Worm (Caenorhabditis elegans) whole organism, L1 larva: Measurements from ENCODE around the gene ttr-29.

Experiments
- C34B4.2 ChIP-seq: sonication (generic microtip); optimal IDR thresholded peaks from 2 replicates; lab custom pipeline; 2017; ENCODE audit warnings: mild to moderate bottlenecking, missing genetic modification characterization, missing compliant biosample characterization
- Y116A8C.19 ChIP-seq: sonication (generic microtip); optimal IDR thresholded peaks from 2 replicates; lab custom pipeline; 2016; ENCODE audit warnings: missing compliant biosample characterization, missing genetic modification characterization, borderline replicate concordance
- aha-1 ChIP-seq: fragments of 150-350 bp; optimal IDR thresholded peaks from 2 replicates; lab custom pipeline; 2014; ENCODE audit warnings: missing biosample characterization, missing genetic modification characterization
- alr-1 ChIP-seq: fragments of 200-800 bp; sonication (Bioruptor generic); optimal IDR thresholded peaks from 2 replicates; lab custom pipeline; 2018; ENCODE audit warnings: borderline replicate concordance, mild to moderate bottlenecking, missing genetic modification characterization, missing compliant biosample characterization
- aly-2 ChIP-seq: fragments of 150-350 bp; optimal IDR thresholded peaks from 2 replicates; lab custom pipeline; 2014; ENCODE audit warnings: missing biosample characterization, missing genetic modification characterization
- ama-1 ChIP-seq: fragments of 150-350 bp; optimal IDR thresholded peaks from 2 replicates; lab custom pipeline; 2014
- ceh-63 ChIP-seq: fragments of 200-800 bp; sonication (Bioruptor generic); optimal IDR thresholded peaks from 2 replicates; lab custom pipeline; 2018; ENCODE audit warnings: mild to moderate bottlenecking, missing genetic modification characterization, missing compliant biosample characterization
- ceh-8 ChIP-seq: fragments of 200-800 bp; sonication (Bioruptor generic); optimal IDR thresholded peaks from 2 replicates; lab custom pipeline; 2018; ENCODE audit warnings: mild to moderate bottlenecking, missing genetic modification characterization, moderate library complexity, missing compliant biosample characterization
- ceh-82 ChIP-seq, 3 experiments: fragments of 150-350 bp in 1 of 3; sonication (generic microtip) in 2 of 3; optimal IDR thresholded peaks; 2 replicates each; lab custom pipeline; 2014 to 2017; ENCODE audit warnings: missing biosample characterization in 3 of 3, missing genetic modification characterization in 3 of 3
- ceh-90 ChIP-seq: sonication (generic microtip); optimal IDR thresholded peaks from 2 replicates; lab custom pipeline; 2016; ENCODE audit warnings: missing genetic modification characterization, missing compliant biosample characterization
- dsc-1 ChIP-seq: sonication (generic microtip); optimal IDR thresholded peaks from 2 replicates; lab custom pipeline; 2016; ENCODE audit warnings: mild to moderate bottlenecking, missing genetic modification characterization, missing compliant biosample characterization
- efl-1 ChIP-seq, 4 experiments: fragments of 150-350 bp; optimal IDR thresholded peaks in 3 of 4; peaks in 1 of 4; 1 replicate in 1 of 4; 2 replicates in 3 of 4; lab custom pipeline; 2014; ENCODE audit warnings: missing biosample characterization in 2 of 4, missing genetic modification characterization in 2 of 4, missing genetic modification reagents in 2 of 4
- elt-3 ChIP-seq, 6 experiments: fragments of 150-350 bp in 1 of 6; sonication (generic microtip); optimal IDR thresholded peaks; 2 replicates each; lab custom pipeline; 2017 to 2018; ENCODE audit warnings: missing biosample characterization in 6 of 6, missing genetic modification characterization in 6 of 6, inconsistent platforms in 1 of 6
- ets-5 ChIP-seq: fragments of 200-800 bp; sonication (Bioruptor generic); IDR thresholded peaks from 2 replicates; pipeline ENCODE4 v1.3.6; 2022; ENCODE audit warnings: missing genetic modification characterization, missing compliant biosample characterization
- fkh-8 ChIP-seq: sonication (generic microtip); optimal IDR thresholded peaks from 2 replicates; lab custom pipeline; 2016; ENCODE audit warnings: mild to moderate bottlenecking, missing genetic modification characterization, missing compliant biosample characterization
- fos-1 ChIP-seq: fragments of 150-350 bp; optimal IDR thresholded peaks from 2 replicates; lab custom pipeline; 2014; ENCODE audit warnings: missing biosample characterization, missing genetic modification characterization
- grh-1 ChIP-seq: fragments of 200-800 bp; sonication (Bioruptor generic); IDR thresholded peaks from 2 replicates; pipeline ENCODE4 v1.3.6; 2022; ENCODE audit warnings: missing genetic modification reagents, missing genetic modification characterization, missing compliant biosample characterization
- hlh-17 ChIP-seq: fragments of 200-800 bp; sonication (Bioruptor generic); optimal IDR thresholded peaks from 2 replicates; lab custom pipeline; 2018; ENCODE audit warnings: missing genetic modification characterization, mild to moderate bottlenecking, missing compliant biosample characterization, moderate library complexity, borderline replicate concordance
- lin-13 ChIP-seq: fragments of 150-350 bp; optimal IDR thresholded peaks from 2 replicates; lab custom pipeline; 2014; ENCODE audit warnings: missing biosample characterization, missing genetic modification reagents, missing genetic modification characterization
- lin-14 ChIP-seq: fragments of 200-800 bp; sonication (Bioruptor generic); optimal IDR thresholded peaks from 2 replicates; lab custom pipeline; 2018; ENCODE audit warnings: mild to moderate bottlenecking, missing genetic modification characterization, moderate library complexity, missing compliant biosample characterization
- lin-15B ChIP-seq: fragments of 150-350 bp; sonication (generic microtip); optimal IDR thresholded peaks from 3 replicates; lab custom pipeline; 2014; ENCODE audit warnings: missing biosample characterization, missing genetic modification characterization
- lin-35 ChIP-seq, 2 experiments: fragments of 150-350 bp; optimal IDR thresholded peaks; 2 replicates each; lab custom pipeline; 2014; ENCODE audit warnings: missing biosample characterization in 2 of 2, missing genetic modification characterization in 2 of 2, missing genetic modification reagents in 2 of 2
- lin-39 ChIP-seq: fragments of 150-350 bp; optimal IDR thresholded peaks from 2 replicates; lab custom pipeline; 2014; ENCODE audit warnings: missing biosample characterization, missing genetic modification reagents, missing genetic modification characterization
- lir-3 ChIP-seq: sonication (generic microtip); optimal IDR thresholded peaks from 2 replicates; lab custom pipeline; 2016; ENCODE audit warnings: mild to moderate bottlenecking, missing genetic modification characterization, moderate library complexity, missing compliant biosample characterization; ENCODE audit not compliant: poor library complexity
- mdl-1 ChIP-seq, 2 experiments: fragments of 150-350 bp; optimal IDR thresholded peaks; 2 replicates each; lab custom pipeline; 2014 to 2017; ENCODE audit warnings: missing biosample characterization in 2 of 2, missing genetic modification characterization in 2 of 2, inconsistent platforms in 1 of 2
- mef-2 ChIP-seq: fragments of 150-350 bp; optimal IDR thresholded peaks from 2 replicates; lab custom pipeline; 2014; ENCODE audit warnings: missing biosample characterization, missing genetic modification characterization
- mep-1 ChIP-seq: fragments of 150-350 bp; optimal IDR thresholded peaks from 2 replicates; lab custom pipeline; 2014; ENCODE audit warnings: missing biosample characterization, missing genetic modification characterization
- nhr-12 ChIP-seq: sonication (generic microtip); optimal IDR thresholded peaks from 2 replicates; lab custom pipeline; 2017; ENCODE audit warnings: missing biosample characterization, missing genetic modification characterization
- nhr-19 ChIP-seq: fragments of 200-800 bp; sonication (Bioruptor generic); conservative IDR thresholded peaks from 2 replicates; pipeline ENCODE4 v1.3.6; 2022; ENCODE audit warnings: missing genetic modification characterization, missing compliant biosample characterization
- nhr-20 ChIP-seq: sonication (generic microtip); optimal IDR thresholded peaks from 2 replicates; lab custom pipeline; 2016; ENCODE audit warnings: mild to moderate bottlenecking, missing genetic modification characterization, missing compliant biosample characterization
- nhr-237 ChIP-seq: fragments of 150-350 bp; optimal IDR thresholded peaks from 2 replicates; lab custom pipeline; 2014; ENCODE audit warnings: missing biosample characterization, missing genetic modification characterization
- nhr-47 ChIP-seq: sonication (generic microtip); optimal IDR thresholded peaks from 2 replicates; lab custom pipeline; 2016; ENCODE audit warnings: mild to moderate bottlenecking, missing genetic modification characterization, moderate library complexity, missing compliant biosample characterization
- nhr-76 ChIP-seq: sonication (generic microtip); optimal IDR thresholded peaks from 2 replicates; lab custom pipeline; 2017; ENCODE audit warnings: missing biosample characterization, missing genetic modification characterization
- nhr-77 ChIP-seq: fragments of 150-350 bp; optimal IDR thresholded peaks from 2 replicates; lab custom pipeline; 2014; ENCODE audit warnings: missing biosample characterization, missing genetic modification characterization
- nhr-84 ChIP-seq: sonication (generic microtip); optimal IDR thresholded peaks from 2 replicates; lab custom pipeline; 2017; ENCODE audit warnings: missing biosample characterization, missing genetic modification characterization
- pag-3 ChIP-seq: sonication (generic microtip); optimal IDR thresholded peaks from 2 replicates; lab custom pipeline; 2017; ENCODE audit warnings: missing genetic modification characterization, mild to moderate bottlenecking, missing compliant biosample characterization, antibody characterized with exemption, borderline replicate concordance; ENCODE audit not compliant: insufficient read depth
- pax-3 ChIP-seq: fragments of 200-800 bp; sonication (Bioruptor generic); optimal IDR thresholded peaks from 2 replicates; lab custom pipeline; 2018; ENCODE audit warnings: mild to moderate bottlenecking, missing genetic modification characterization, moderate library complexity, missing compliant biosample characterization
- rnt-1 ChIP-seq: sonication (generic microtip); optimal IDR thresholded peaks from 2 replicates; lab custom pipeline; 2016; ENCODE audit warnings: mild to moderate bottlenecking, missing genetic modification characterization, moderate library complexity, missing compliant biosample characterization
- snpc-4 ChIP-seq: fragments of 150-350 bp; optimal IDR thresholded peaks from 2 replicates; lab custom pipeline; 2014; ENCODE audit warnings: missing biosample characterization, missing genetic modification characterization
- snu-23 ChIP-seq: sonication (generic microtip); optimal IDR thresholded peaks from 2 replicates; lab custom pipeline; 2016; ENCODE audit warnings: missing genetic modification characterization, missing compliant biosample characterization
- sup-37 ChIP-seq: fragments of 200-800 bp; sonication (Bioruptor generic); optimal IDR thresholded peaks from 2 replicates; lab custom pipeline; 2018; ENCODE audit warnings: mild to moderate bottlenecking, missing genetic modification characterization, missing compliant biosample characterization
- swsn-7 ChIP-seq: sonication (generic microtip); optimal IDR thresholded peaks from 2 replicates; lab custom pipeline; 2016; ENCODE audit warnings: missing genetic modification characterization, missing compliant biosample characterization
- tbx-2 ChIP-seq: sonication (generic microtip); optimal IDR thresholded peaks from 2 replicates; lab custom pipeline; 2016; ENCODE audit warnings: missing genetic modification characterization, missing compliant biosample characterization
- unc-30 ChIP-seq: sonication (generic microtip); optimal IDR thresholded peaks from 2 replicates; lab custom pipeline; 2017; ENCODE audit warnings: missing biosample characterization, missing genetic modification characterization
- unc-62 ChIP-seq: fragments of 150-350 bp; optimal IDR thresholded peaks from 2 replicates; lab custom pipeline; 2014; ENCODE audit warnings: missing biosample characterization, missing genetic modification reagents, missing genetic modification characterization
- vab-15 ChIP-seq: sonication (generic microtip); optimal IDR thresholded peaks from 2 replicates; lab custom pipeline; 2017; ENCODE audit warnings: missing genotype, mild to moderate bottlenecking, missing genetic modification characterization, missing compliant biosample characterization
- xbp-1 ChIP-seq: sonication (generic microtip); optimal IDR thresholded peaks from 2 replicates; lab custom pipeline; 2016; ENCODE audit warnings: missing genetic modification characterization, missing compliant biosample characterization
- zip-4 ChIP-seq: fragments of 200-800 bp; sonication (Bioruptor generic); optimal IDR thresholded peaks from 2 replicates; lab custom pipeline; 2018; ENCODE audit warnings: mild to moderate bottlenecking, missing genetic modification characterization, moderate library complexity, missing compliant biosample characterization
- ztf-4 ChIP-seq: fragments of 150-350 bp; optimal IDR thresholded peaks from 2 replicates; lab custom pipeline; 2014; ENCODE audit warnings: missing biosample characterization, missing genetic modification characterization

ttr-29 gene

DNA sequence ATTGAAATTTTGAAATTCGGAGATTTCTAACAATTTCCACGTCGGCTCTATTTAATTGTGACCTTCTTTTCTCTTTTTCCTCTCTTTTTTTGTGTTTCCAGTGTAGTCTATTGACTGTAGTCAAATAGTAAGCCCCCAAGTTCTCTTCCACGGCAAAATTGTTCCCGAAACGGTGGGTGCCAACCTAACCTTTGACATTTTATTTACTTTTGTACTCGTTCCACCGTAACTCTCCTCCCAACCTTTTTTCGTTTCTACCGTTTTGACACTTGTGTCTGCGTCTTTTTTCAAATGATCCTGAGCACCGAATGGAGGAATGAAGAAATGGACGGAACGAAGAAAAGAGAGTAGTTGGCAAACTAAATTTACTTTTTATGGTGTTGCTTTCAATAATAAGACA lies 35.9 kb downstream of the ttr-29 start:
- no peak for TF ChIP-seq aly-2 (tag; lab: Kevin White, UChicago)
- TF ChIP-seq snu-23 (GFP tag; lab: Kevin White, UChicago), result no peak
- TF ChIP-seq nhr-76 (tag; lab: Kevin White, UChicago), result no peak
- TF ChIP-seq ceh-63 (GFP tag; lab: Kevin White, UChicago), result no peak
- no peak for TF ChIP-seq C34B4.2 (tag; lab: Kevin White, UChicago)
- peak; percentile 15 for TF ChIP-seq nhr-20 (tag; lab: Kevin White, UChicago)
- TF ChIP-seq lin-14 (GFP tag; lab: Kevin White, UChicago), result peak; percentile 38
- peak; percentile 60 for TF ChIP-seq nhr-77 (tag; lab: Kevin White, UChicago)
- TF ChIP-seq efl-1 (optimal IDR thresholded peaks at IDR 0.05; lab: Kevin White, UChicago), result no peak
- no peak for TF ChIP-seq efl-1 (GFP tag; optimal IDR thresholded peaks at IDR 0.05 in 1 of 2; lab: Kevin White, UChicago)
- no peak for TF ChIP-seq lin-39 (tag; lab: Kevin White, UChicago)
- TF ChIP-seq elt-3 (tag; optimal IDR thresholded peaks at IDR 0.05; lab: Kevin White, UChicago), result no peak
- TF ChIP-seq vab-15, result no peak
- TF ChIP-seq, all 84 proteins: peak for 3

DNA sequence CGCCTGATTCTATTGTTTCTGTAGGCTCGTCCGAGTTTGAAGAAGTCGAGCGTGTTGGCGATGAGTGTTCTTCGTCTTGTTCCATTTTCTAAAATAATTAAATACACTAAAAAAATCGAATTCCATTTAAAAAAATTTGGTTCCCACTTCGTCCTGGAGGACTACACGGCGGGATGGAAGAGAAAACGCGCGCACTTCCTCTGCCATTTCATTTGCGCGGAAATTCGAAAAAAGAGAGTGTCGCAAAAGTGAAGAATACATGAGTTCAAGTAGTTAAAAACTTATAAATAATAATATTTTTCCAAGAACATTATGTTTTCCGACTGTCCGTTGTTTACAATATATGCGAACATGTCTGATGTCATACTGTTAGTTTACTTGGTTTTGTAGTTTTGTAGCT lies 36.7 kb downstream of the ttr-29 start, which contains the start of gene T07F10.3:
TSS of gene T07F10.3 (minus strand) at position 98 of the 400 bp plus-strand sequence.
- TF ChIP-seq nhr-47 (tag; lab: Kevin White, UChicago) (peak; percentile 98), snpc-4 (tag; lab: Kevin White, UChicago) (peak; percentile 78), ceh-90 (tag; lab: Kevin White, UChicago) (peak; percentile 100), ama-1 (peak; percentile 42), aly-2 (tag; lab: Kevin White, UChicago) (peak; percentile 57), mdl-1 (tag; optimal IDR thresholded peaks at IDR 0.05; lab: Kevin White, UChicago) (peak in 1 of 2 experiments; percentile 75), sup-37 (GFP tag; lab: Kevin White, UChicago) (peak; percentile 89), Y116A8C.19 (tag; lab: Kevin White, UChicago) (peak; percentile 94), lin-15B (tag; lab: Kevin White, UChicago) (peak; percentile 78), hlh-17 (GFP tag; lab: Kevin White, UChicago) (peak; percentile 95), lin-39 (tag; lab: Kevin White, UChicago) (peak; percentile 84), unc-30 (no peak), xbp-1 (tag; lab: Kevin White, UChicago) (peak; percentile 96), lin-14 (GFP tag; lab: Kevin White, UChicago) (peak; percentile 94), fkh-8 (peak; percentile 90), lin-13 (peak; percentile 80), mep-1 (tag; lab: Kevin White, UChicago) (peak; percentile 88), dsc-1 (tag; lab: Kevin White, UChicago) (peak; percentile 98), pag-3 (tag; lab: Kevin White, UChicago) (no peak), nhr-84 (tag; lab: Kevin White, UChicago) (no peak), lin-35 (GFP tag; optimal IDR thresholded peaks at IDR 0.05; lab: Kevin White, UChicago) (peak; percentile 98 to 99), pax-3 (tag; lab: Kevin White, UChicago) (peak; percentile 100), snu-23 (GFP tag; lab: Kevin White, UChicago) (peak; percentile 94), fos-1 (tag; lab: Kevin White, UChicago) (peak; percentile 67), ets-5 (GFP tag; lab: Robert Waterston, UW) (no peak), ztf-4 (tag; lab: Kevin White, UChicago) (peak; percentile 42), efl-1 (optimal IDR thresholded peaks at IDR 0.05; lab: Kevin White, UChicago) (peak; percentile 87 to 99), efl-1 (GFP tag; optimal IDR thresholded peaks at IDR 0.05 in 1 of 2; lab: Kevin White, UChicago) (peak; percentile 98 to 100), nhr-12 (tag; lab: Kevin White, UChicago) (no peak), aha-1 (no peak), nhr-19 (GFP tag; lab: Robert Waterston, UW) (peak; percentile 95), unc-62 (GFP tag; lab: Kevin White, UChicago) (no peak), alr-1 (no peak), tbx-2 (tag; lab: Kevin White, UChicago) (peak; percentile 98), grh-1 (GFP tag; lab: Robert Waterston, UW) (peak; percentile 91), ceh-82 (tag; optimal IDR thresholded peaks at IDR 0.05; lab: Kevin White, UChicago) (peak; percentile 85 to 92 (median 91)), swsn-7 (tag; lab: Kevin White, UChicago) (peak; percentile 95), zip-4 (peak; percentile 90), rnt-1 (tag; lab: Kevin White, UChicago) (peak; percentile 100), nhr-237 (peak; percentile 48), ceh-8 (GFP tag; lab: Kevin White, UChicago) (peak; percentile 92), lir-3 (tag; lab: Kevin White, UChicago) (peak; percentile 99), mef-2 (no peak)
